Worm (Caenorhabditis elegans): ENCODE data around the gene C01B10.6.

DNA sequence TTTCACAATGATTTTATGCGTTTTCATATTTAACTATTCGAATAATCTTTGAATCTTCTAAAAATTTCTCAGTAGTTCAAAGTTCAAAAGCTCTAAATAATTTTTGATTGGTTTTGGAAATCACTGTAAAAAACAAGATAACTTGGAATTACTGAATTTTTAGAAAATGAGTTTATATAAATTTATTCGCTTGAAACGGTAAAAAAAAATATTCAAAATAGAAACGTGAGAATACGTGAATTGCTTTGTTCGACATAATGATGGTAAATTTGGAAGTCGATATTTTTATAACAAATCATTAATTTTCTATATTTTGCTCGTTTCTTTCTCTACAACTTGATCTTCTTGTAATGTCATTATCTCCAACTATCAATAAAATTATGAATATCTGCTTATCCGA is 16.6 kb upstream of the C01B10.6 start, which contains the start of gene C01B10.44:
- TF ChIP-seq pha-4 (tag; optimal IDR thresholded peaks at IDR 0.05) (no peak), eyg-1 (tag; optimal IDR thresholded peaks at IDR 0.05) (no peak), nfya-1 (tag; optimal IDR thresholded peaks at IDR 0.05) (no peak), tbx-7 (tag; optimal IDR thresholded peaks at IDR 0.05) (no peak), ceh-14 (tag; optimal IDR thresholded peaks at IDR 0.05) (no peak)
